Fruit fly (Drosophila melanogaster) whole organism: ENCODE measurements around the gene srw.

Source experiments
- CG8478 ChIP-seq: fragments of >200 bp; optimal IDR thresholded peaks from 2 replicates; lab custom pipeline; 2018; ENCODE audit warnings: inconsistent platforms
- Dll ChIP-seq: fragments of >200 bp; optimal IDR thresholded peaks from 2 replicates; lab custom pipeline; 2017
- EcR ChIP-seq, 2 experiments: fragments of >200 bp; optimal IDR thresholded peaks; 2 replicates each; lab custom pipeline; 2017; ENCODE audit warnings: missing biosample characterization in 2 of 2, missing genetic modification characterization in 2 of 2, missing genetic modification reagents in 2 of 2
- pan ChIP-seq: fragments of >200 bp; optimal IDR thresholded peaks from 2 replicates; lab custom pipeline; 2017
- psq ChIP-seq: fragments of >200 bp; optimal IDR thresholded peaks from 2 replicates; lab custom pipeline; 2017
- usp ChIP-seq: fragments of >200 bp; optimal IDR thresholded peaks from 2 replicates; lab custom pipeline; 2017; ENCODE audit warnings: missing biosample characterization, missing genetic modification characterization, mixed read lengths

DNA sequence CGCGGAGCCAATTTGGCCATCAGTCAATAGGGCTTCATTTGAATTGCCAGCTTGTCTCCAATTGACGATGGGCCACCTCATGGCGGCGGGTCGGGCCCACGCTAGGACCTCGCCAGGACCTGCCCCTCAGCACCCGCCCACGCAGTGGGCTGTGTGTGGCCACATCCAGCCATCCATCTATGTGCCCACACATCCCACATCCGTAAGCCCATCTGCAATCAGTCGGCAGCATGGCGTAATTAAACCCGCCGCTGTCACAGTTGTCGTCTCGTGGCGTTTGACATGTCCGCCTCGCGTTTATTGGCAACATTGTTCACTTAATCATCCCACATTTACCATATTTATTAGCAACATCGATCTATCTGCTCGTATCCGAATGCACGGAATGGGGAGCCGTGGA, 45.1 kb downstream of the srw start:
- TF ChIP-seq usp (GFP tag; lab: Kevin White, UChicago) (no peak), EcR (GFP tag; optimal IDR thresholded peaks at IDR 0.05; lab: Kevin White, UChicago) (no peak), Dll (lab: Kevin White, UChicago) (no peak), pan (lab: Kevin White, UChicago) (no peak), CG8478 (lab: Kevin White, UChicago) (no peak), psq (lab: Kevin White, UChicago) (no peak)
